Fruit fly (Drosophila melanogaster) whole organism, embryonic: ENCODE data around the gene CG33687.

Experiments
- Atf6 ChIP-seq: fragments of 200-800 bp; sonication (Bioruptor generic); IDR thresholded peaks from 2 replicates; pipeline ENCODE4 v1.3.6; 2022; ENCODE audit warnings: missing biosample characterization, missing genetic modification characterization
- Bdp1 ChIP-seq: fragments of 200-800 bp; sonication (Bioruptor generic); optimal IDR thresholded peaks from 3 replicates; lab custom pipeline; 2016; ENCODE audit warnings: missing biosample characterization, missing genetic modification characterization
- CG10209 ChIP-seq: fragments of 200-800 bp; sonication (Bioruptor generic); optimal IDR thresholded peaks from 3 replicates; lab custom pipeline; 2017; ENCODE audit warnings: missing biosample characterization, mild to moderate bottlenecking, missing genetic modification characterization, missing genetic modification reagents
- CG11504 ChIP-seq: fragments of 200-800 bp; sonication (Bioruptor generic); optimal IDR thresholded peaks from 3 replicates; lab custom pipeline; 2019; ENCODE audit warnings: missing biosample characterization, mild to moderate bottlenecking, missing genetic modification characterization, moderate library complexity
- CG12659 ChIP-seq: fragments of 200-800 bp; sonication (Bioruptor generic); optimal IDR thresholded peaks from 3 replicates; lab custom pipeline; 2017; ENCODE audit warnings: mild to moderate bottlenecking, missing biosample characterization, missing genetic modification reagents, missing genetic modification characterization
- CG14710 ChIP-seq: fragments of 200-800 bp; sonication (Bioruptor generic); optimal IDR thresholded peaks from 3 replicates; lab custom pipeline; 2019; ENCODE audit warnings: missing biosample characterization, mild to moderate bottlenecking, missing genetic modification characterization, moderate library complexity
- CG17385 ChIP-seq: fragments of 200-800 bp; sonication (Bioruptor generic); optimal IDR thresholded peaks from 3 replicates; lab custom pipeline; 2018; ENCODE audit warnings: missing biosample characterization, mild to moderate bottlenecking, missing genetic modification characterization
- CG18619 ChIP-seq: fragments of 200-800 bp; sonication (Bioruptor generic); optimal IDR thresholded peaks from 3 replicates; lab custom pipeline; 2017; ENCODE audit warnings: missing biosample characterization, mild to moderate bottlenecking, missing genetic modification characterization
- CG2120 ChIP-seq: fragments of 200-800 bp; sonication (Bioruptor generic); optimal IDR thresholded peaks from 3 replicates; lab custom pipeline; 2016; ENCODE audit warnings: missing biosample characterization, missing genetic modification characterization
- CG30403 ChIP-seq: fragments of 200-800 bp; sonication (Bioruptor generic); optimal IDR thresholded peaks from 3 replicates; lab custom pipeline; 2016; ENCODE audit warnings: missing biosample characterization, missing genetic modification characterization
- CG3995 ChIP-seq: fragments of 200-800 bp; sonication (Bioruptor generic); optimal IDR thresholded peaks from 3 replicates; lab custom pipeline; 2016; ENCODE audit warnings: missing biosample characterization, missing genetic modification characterization
- CG4282 ChIP-seq: fragments of 200-800 bp; sonication (Bioruptor generic); optimal IDR thresholded peaks from 2 replicates; lab custom pipeline; 2016; ENCODE audit warnings: missing biosample characterization, missing genetic modification characterization
- CG4328 ChIP-seq: fragments of 200-800 bp; sonication (Bioruptor generic); optimal IDR thresholded peaks from 3 replicates; lab custom pipeline; 2017; ENCODE audit warnings: missing biosample characterization, missing genetic modification reagents, missing genetic modification characterization
- CG4360 ChIP-seq: fragments of 200-800 bp; sonication (Bioruptor generic); IDR thresholded peaks from 2 replicates; pipeline ENCODE4 v1.3.6; 2022; ENCODE audit warnings: missing biosample characterization, missing genetic modification characterization
- CG5245 ChIP-seq: fragments of 200-800 bp; sonication (Bioruptor generic); optimal IDR thresholded peaks from 3 replicates; lab custom pipeline; 2016; ENCODE audit warnings: missing biosample characterization, missing genetic modification characterization
- CG5953 ChIP-seq: fragments of 200-800 bp; sonication (Bioruptor generic); IDR thresholded peaks from 2 replicates; pipeline ENCODE4 v1.3.6; 2022; ENCODE audit warnings: missing biosample characterization, missing genetic modification characterization
- CG6175 ChIP-seq: fragments of 200-800 bp; sonication (Bioruptor generic); IDR thresholded peaks from 3 replicates; pipeline ENCODE4 v1.3.6; 2022; ENCODE audit warnings: missing biosample characterization, missing genetic modification characterization
- CG6683 ChIP-seq: fragments of 200-800 bp; sonication (Bioruptor generic); optimal IDR thresholded peaks from 2 replicates; lab custom pipeline; 2017; ENCODE audit warnings: missing biosample characterization, mild to moderate bottlenecking, missing genetic modification characterization, missing genetic modification reagents
- CG8281 ChIP-seq: fragments of 200-800 bp; sonication (Bioruptor generic); optimal IDR thresholded peaks from 2 replicates; lab custom pipeline; 2018; ENCODE audit warnings: missing biosample characterization, mild to moderate bottlenecking, missing genetic modification characterization, moderate library complexity
- CG8290 ChIP-seq, 3 experiments: fragments of 200-800 bp; sonication (Bioruptor generic); optimal IDR thresholded peaks; 2 replicates each; lab custom pipeline; 2016 to 2019; ENCODE audit warnings: missing biosample characterization in 3 of 3, missing genetic modification characterization in 3 of 3, mild to moderate bottlenecking in 2 of 3, moderate library complexity in 1 of 3
- CkIIα-i1 ChIP-seq: fragments of 200-800 bp; sonication (Bioruptor generic); IDR thresholded peaks from 2 replicates; pipeline ENCODE4 v1.3.6; 2022; ENCODE audit warnings: missing biosample characterization, missing genetic modification characterization
- Doc3 ChIP-seq: fragments of 200-800 bp; sonication (Bioruptor generic); IDR thresholded peaks from 3 replicates; pipeline ENCODE4 v1.3.6; 2022; ENCODE audit warnings: missing biosample characterization, missing genetic modification characterization; ENCODE audit not compliant: partially characterized antibody
- Dp ChIP-seq: fragments of 200-800 bp; sonication (Bioruptor generic); optimal IDR thresholded peaks from 2 replicates; lab custom pipeline; 2018; ENCODE audit warnings: missing biosample characterization, mild to moderate bottlenecking, missing genetic modification characterization, moderate library complexity
- HmgD ChIP-seq: fragments of 200-800 bp; sonication (Bioruptor generic); optimal IDR thresholded peaks from 3 replicates; lab custom pipeline; 2016; ENCODE audit warnings: missing biosample characterization, missing genetic modification characterization
- Lpt ChIP-seq: fragments of >200 bp; optimal IDR thresholded peaks from 2 replicates; lab custom pipeline; 2018; ENCODE audit warnings: missing biosample characterization, missing genetic modification characterization
- MBD-R2 ChIP-seq: fragments of 200-800 bp; sonication (Bioruptor generic); IDR thresholded peaks from 2 replicates; pipeline ENCODE4 v1.3.6; 2022; ENCODE audit warnings: missing biosample characterization, missing genetic modification characterization
- Meics ChIP-seq: fragments of 200-800 bp; sonication (Bioruptor generic); optimal IDR thresholded peaks from 2 replicates; lab custom pipeline; 2017; ENCODE audit warnings: missing biosample characterization, mild to moderate bottlenecking, missing genetic modification characterization
- NC2β ChIP-seq: fragments of 200-800 bp; sonication (Bioruptor generic); optimal IDR thresholded peaks from 2 replicates; lab custom pipeline; 2016; ENCODE audit warnings: missing biosample characterization, missing genetic modification characterization
- Nf-YA ChIP-seq: fragments of 200-800 bp; sonication (Bioruptor generic); IDR thresholded peaks from 2 replicates; pipeline ENCODE4 v1.3.6; 2022; ENCODE audit warnings: missing biosample characterization, missing genetic modification characterization
- abd-A ChIP-seq: fragments of 200-800 bp; sonication (Bioruptor generic); optimal IDR thresholded peaks from 3 replicates; lab custom pipeline; 2019; ENCODE audit warnings: missing biosample characterization, mild to moderate bottlenecking, missing genetic modification characterization, moderate library complexity
- ash1 ChIP-seq: fragments of 200-800 bp; sonication (Bioruptor generic); optimal IDR thresholded peaks from 2 replicates; lab custom pipeline; 2018; ENCODE audit warnings: missing biosample characterization, mild to moderate bottlenecking, missing genetic modification characterization
- ato ChIP-seq: fragments of 200-800 bp; sonication (Bioruptor generic); IDR thresholded peaks from 2 replicates; pipeline ENCODE4 v1.3.6; 2022; ENCODE audit warnings: missing biosample characterization, missing genetic modification characterization; ENCODE audit not compliant: partially characterized antibody
- br ChIP-seq: fragments of >200 bp; optimal IDR thresholded peaks from 2 replicates; lab custom pipeline; 2017
- crol ChIP-seq: fragments of 200-800 bp; sonication (Bioruptor generic); IDR thresholded peaks from 2 replicates; pipeline ENCODE4 v1.3.6; 2022; ENCODE audit warnings: missing biosample characterization, missing genetic modification characterization
- da ChIP-seq: fragments of 200-800 bp; sonication (Bioruptor generic); optimal IDR thresholded peaks from 2 replicates; lab custom pipeline; 2016; ENCODE audit warnings: missing biosample characterization, missing genetic modification characterization
- emc ChIP-seq: fragments of 200-800 bp; sonication (Bioruptor generic); optimal IDR thresholded peaks from 2 replicates; lab custom pipeline; 2016; ENCODE audit warnings: missing biosample characterization, missing genetic modification characterization
- gcm2 ChIP-seq: fragments of 200-800 bp; sonication (Bioruptor generic); optimal IDR thresholded peaks from 2 replicates; lab custom pipeline; 2016; ENCODE audit warnings: missing biosample characterization, missing genetic modification characterization
- grau ChIP-seq: fragments of 200-800 bp; optimal IDR thresholded peaks from 3 replicates; lab custom pipeline; 2019; ENCODE audit warnings: missing biosample characterization, mild to moderate bottlenecking, missing genetic modification characterization, moderate library complexity
- gsb-n ChIP-seq: fragments of 200-800 bp; sonication (Bioruptor generic); optimal IDR thresholded peaks from 3 replicates; lab custom pipeline; 2018; ENCODE audit warnings: missing biosample characterization, mild to moderate bottlenecking, missing genetic modification characterization
- her ChIP-seq: fragments of 200-800 bp; sonication (Bioruptor generic); optimal IDR thresholded peaks from 2 replicates; lab custom pipeline; 2016; ENCODE audit warnings: missing biosample characterization, missing genetic modification characterization
- lbe ChIP-seq: fragments of 200-800 bp; sonication (Bioruptor generic); optimal IDR thresholded peaks from 2 replicates; lab custom pipeline; 2016; ENCODE audit warnings: missing biosample characterization, mild to moderate bottlenecking, missing genetic modification characterization
- mirr ChIP-seq: fragments of 200-800 bp; sonication (Bioruptor generic); optimal IDR thresholded peaks from 3 replicates; lab custom pipeline; 2018; ENCODE audit warnings: missing biosample characterization, mild to moderate bottlenecking, missing genetic modification characterization
- mld ChIP-seq: fragments of 200-800 bp; sonication (Bioruptor generic); IDR thresholded peaks from 3 replicates; pipeline ENCODE4 v1.3.6; 2022; ENCODE audit warnings: missing biosample characterization, missing genetic modification characterization; ENCODE audit not compliant: partially characterized antibody
- org-1 ChIP-seq: fragments of 200-800 bp; sonication (Bioruptor generic); optimal IDR thresholded peaks from 2 replicates; lab custom pipeline; 2017; ENCODE audit warnings: missing biosample characterization, missing genetic modification characterization
- pb ChIP-seq: fragments of 200-800 bp; sonication (Bioruptor generic); optimal IDR thresholded peaks from 3 replicates; lab custom pipeline; 2016; ENCODE audit warnings: missing biosample characterization, missing genetic modification characterization
- repo ChIP-seq: fragments of 200-800 bp; sonication (Bioruptor generic); optimal IDR thresholded peaks from 2 replicates; lab custom pipeline; 2016; ENCODE audit warnings: missing biosample characterization, missing genetic modification characterization
- rib ChIP-seq: fragments of 200-800 bp; sonication (Bioruptor generic); IDR thresholded peaks from 2 replicates; pipeline ENCODE4 v1.3.6; 2022; ENCODE audit warnings: missing biosample characterization, missing genetic modification characterization
- sens-2 ChIP-seq: fragments of 200-800 bp; sonication (Bioruptor generic); IDR thresholded peaks from 2 replicates; pipeline ENCODE4 v1.3.6; 2022; ENCODE audit warnings: missing biosample characterization, missing genetic modification characterization
- slp2 ChIP-seq: fragments of 200-800 bp; sonication (Bioruptor generic); optimal IDR thresholded peaks from 2 replicates; lab custom pipeline; 2016; ENCODE audit warnings: missing biosample characterization, missing genetic modification characterization
- stwl ChIP-seq: fragments of 200-800 bp; sonication (Bioruptor generic); optimal IDR thresholded peaks from 3 replicates; lab custom pipeline; 2018; ENCODE audit warnings: missing biosample characterization, mild to moderate bottlenecking, missing genetic modification characterization, moderate library complexity
- tio ChIP-seq: fragments of 200-800 bp; sonication (Bioruptor generic); optimal IDR thresholded peaks from 2 replicates; lab custom pipeline; 2017; ENCODE audit warnings: missing biosample characterization, missing genetic modification characterization, inconsistent platforms
- vnd ChIP-seq: fragments of 200-800 bp; sonication (Bioruptor generic); IDR thresholded peaks from 3 replicates; pipeline ENCODE4 v1.3.6; 2022; ENCODE audit warnings: missing biosample characterization, missing genetic modification characterization; ENCODE audit not compliant: partially characterized antibody

Gene CG33687

dm6 chr3L:16172809-16173276 is 24.8 kb upstream of the CG33687 start (continued):
- TF ChIP-seq stwl (tag; lab: Kevin White, UChicago) (no peak), tio (GFP tag; lab: Kevin White, UChicago) (peak; percentile 59), CG5953 (GFP tag; lab: Robert Waterston, UW) (no peak), CG5245 (GFP tag; lab: Kevin White, UChicago) (no peak), Lpt (no peak), rib (GFP tag; lab: Robert Waterston, UW) (no peak), CG6175 (GFP tag; lab: Robert Waterston, UW) (no peak), Meics (GFP tag; lab: Kevin White, UChicago) (peak; percentile 37), emc (no peak), sens-2 (GFP tag; lab: Robert Waterston, UW) (no peak), CG6683 (GFP tag; lab: Kevin White, UChicago) (peak; percentile 1), her (GFP tag; lab: Kevin White, UChicago) (no peak), pb (GFP tag; lab: Kevin White, UChicago) (no peak), ato (GFP tag; lab: Robert Waterston, UW) (no peak), Doc3 (GFP tag; lab: Robert Waterston, UW) (no peak), gcm2 (GFP tag; lab: Kevin White, UChicago) (no peak), CG30403 (GFP tag; lab: Kevin White, UChicago) (peak; percentile 49), CG12659 (peak; percentile 48), CG8281 (tag; lab: Kevin White, UChicago) (no peak), da (GFP tag; lab: Kevin White, UChicago) (no peak), CG17385 (GFP tag; lab: Kevin White, UChicago) (peak; percentile 35), NC2β (GFP tag; lab: Kevin White, UChicago) (no peak), lbe (GFP tag; lab: Kevin White, UChicago) (no peak), Dp (GFP tag; lab: Kevin White, UChicago) (no peak), abd-A (tag; lab: Kevin White, UChicago) (no peak), repo (GFP tag; lab: Kevin White, UChicago) (no peak), CG10209 (GFP tag; lab: Kevin White, UChicago) (peak; percentile 40), gsb-n (tag; lab: Kevin White, UChicago) (no peak), CG11504 (tag; lab: Kevin White, UChicago) (peak; percentile 71), org-1 (GFP tag; lab: Kevin White, UChicago) (peak; percentile 26), mirr (GFP tag; lab: Kevin White, UChicago) (no peak), ash1 (GFP tag; lab: Kevin White, UChicago) (no peak), CG8290 (GFP tag; optimal IDR thresholded peaks at IDR 0.05; lab: Kevin White, UChicago) (no peak), CG8290 (tag; optimal IDR thresholded peaks at IDR 0.05; lab: Kevin White, UChicago) (no peak), CkIIα-i1 (GFP tag; lab: Robert Waterston, UW) (no peak), crol (GFP tag; lab: Robert Waterston, UW) (no peak), Bdp1 (GFP tag; lab: Kevin White, UChicago) (no peak), CG2120 (GFP tag; lab: Kevin White, UChicago) (peak; percentile 2), CG4328 (GFP tag; lab: Kevin White, UChicago) (no peak), CG4282 (GFP tag; lab: Kevin White, UChicago) (no peak), CG18619 (GFP tag; lab: Kevin White, UChicago) (peak; percentile 37), CG3995 (GFP tag; lab: Kevin White, UChicago) (no peak), vnd (no peak), br (lab: Kevin White, UChicago) (no peak), Atf6 (GFP tag; lab: Robert Waterston, UW) (no peak), slp2 (GFP tag; lab: Kevin White, UChicago) (no peak), Nf-YA (GFP tag; lab: Robert Waterston, UW) (no peak), mld (GFP tag; lab: Robert Waterston, UW) (no peak), CG14710 (tag; lab: Kevin White, UChicago) (peak; percentile 36), CG4360 (GFP tag; lab: Robert Waterston, UW) (no peak), grau (tag; lab: Kevin White, UChicago) (peak; percentile 59), HmgD (GFP tag; lab: Kevin White, UChicago) (no peak), MBD-R2 (GFP tag; lab: Robert Waterston, UW) (no peak)
